Worm (Caenorhabditis elegans) whole organism, L4 larva: ENCODE measurements around the gene sfrp-1.

Experiments
- D1046.2 ChIP-seq: fragments of 200-800 bp; sonication (Bioruptor generic); IDR thresholded peaks from 2 replicates; pipeline ENCODE4 v1.3.6; 2022; ENCODE audit warnings: missing genetic modification characterization, missing compliant biosample characterization
- F26F4.8 ChIP-seq: fragments of 200-800 bp; sonication (Bioruptor generic); conservative IDR thresholded peaks from 2 replicates; pipeline ENCODE4 v1.3.6; 2022; ENCODE audit warnings: missing genetic modification characterization, missing compliant biosample characterization
- F37D6.2 ChIP-seq: sonication (generic microtip); optimal IDR thresholded peaks from 2 replicates; lab custom pipeline; 2016; ENCODE audit warnings: mild to moderate bottlenecking, missing genetic modification characterization, missing compliant biosample characterization
- aha-1 ChIP-seq: fragments of 150-350 bp; peaks from one replicate; lab custom pipeline; 2014; ENCODE audit warnings: missing biosample characterization, missing genetic modification characterization
- ceh-44 ChIP-seq: fragments of 200-800 bp; sonication (Bioruptor generic); IDR thresholded peaks from 2 replicates; pipeline ENCODE4 v1.3.6; 2022; ENCODE audit warnings: missing genetic modification reagents, missing genetic modification characterization, missing compliant biosample characterization
- daf-16 ChIP-seq, 3 experiments: sonication (generic microtip); optimal IDR thresholded peaks; 2 replicates each; lab custom pipeline; 2016 to 2017; ENCODE audit warnings: missing genetic modification characterization in 3 of 3, missing genetic modification reagents in 3 of 3, mild to moderate bottlenecking in 2 of 3, missing compliant biosample characterization in 2 of 3, missing biosample characterization in 1 of 3, moderate library complexity in 1 of 3
- daf-19 ChIP-seq: fragments of 200-800 bp; sonication (Bioruptor generic); conservative IDR thresholded peaks from 2 replicates; pipeline ENCODE4 v1.3.6; 2022; ENCODE audit warnings: missing genetic modification characterization, missing compliant biosample characterization
- dmd-6 ChIP-seq: fragments of 200-800 bp; sonication (Bioruptor generic); IDR thresholded peaks from 2 replicates; pipeline ENCODE4 v1.3.6; 2022; ENCODE audit warnings: missing genetic modification reagents, missing genetic modification characterization, missing compliant biosample characterization
- dpl-1 ChIP-seq: fragments of 150-350 bp; optimal IDR thresholded peaks from 2 replicates; lab custom pipeline; 2014; ENCODE audit warnings: missing biosample characterization, missing genetic modification reagents, missing genetic modification characterization
- duxl-1 ChIP-seq: sonication (generic microtip); optimal IDR thresholded peaks from 2 replicates; lab custom pipeline; 2016; ENCODE audit warnings: mild to moderate bottlenecking, missing genetic modification characterization, moderate library complexity, missing compliant biosample characterization; ENCODE audit not compliant: poor library complexity
- dve-1 ChIP-seq: sonication (generic microtip); optimal IDR thresholded peaks from 2 replicates; lab custom pipeline; 2017; ENCODE audit warnings: antibody characterized with exemption, mild to moderate bottlenecking, missing genetic modification characterization, missing compliant biosample characterization; ENCODE audit not compliant: insufficient read depth
- fkh-10 ChIP-seq: fragments of 150-350 bp; optimal IDR thresholded peaks from 2 replicates; lab custom pipeline; 2014; ENCODE audit warnings: missing biosample characterization, missing genetic modification reagents, missing genetic modification characterization
- gei-8 ChIP-seq: fragments of 200-800 bp; sonication (Bioruptor generic); optimal IDR thresholded peaks from 2 replicates; lab custom pipeline; 2018; ENCODE audit warnings: mild to moderate bottlenecking, missing genetic modification characterization, missing compliant biosample characterization
- hlh-11 ChIP-seq: fragments of 200-800 bp; sonication (Bioruptor generic); optimal IDR thresholded peaks from 2 replicates; lab custom pipeline; 2018; ENCODE audit warnings: mild to moderate bottlenecking, missing genetic modification characterization, missing compliant biosample characterization
- hlh-30 ChIP-seq: sonication (generic microtip); optimal IDR thresholded peaks from 2 replicates; lab custom pipeline; 2017; ENCODE audit warnings: antibody characterized with exemption, mild to moderate bottlenecking, missing genetic modification characterization, missing compliant biosample characterization; ENCODE audit not compliant: insufficient read depth
- hmg-1.1 ChIP-seq: fragments of 200-800 bp; sonication (Bioruptor generic); IDR thresholded peaks from 2 replicates; pipeline ENCODE4 v1.3.6; 2022; ENCODE audit warnings: missing genetic modification reagents, missing genetic modification characterization, missing compliant biosample characterization
- jun-1 ChIP-seq: fragments of 150-350 bp; optimal IDR thresholded peaks from 2 replicates; lab custom pipeline; 2014; ENCODE audit warnings: missing biosample characterization, missing genetic modification reagents, missing genetic modification characterization
- lin-1 ChIP-seq: fragments of 200-800 bp; sonication (Bioruptor generic); IDR thresholded peaks from 2 replicates; pipeline ENCODE4 v1.3.6; 2022; ENCODE audit warnings: missing genetic modification reagents, missing genetic modification characterization, missing compliant biosample characterization
- lin-29 ChIP-seq: fragments of 200-800 bp; sonication (Bioruptor generic); IDR thresholded peaks from 2 replicates; pipeline ENCODE4 v1.3.6; 2022; ENCODE audit warnings: missing genetic modification reagents, missing genetic modification characterization, missing compliant biosample characterization
- lin-38 ChIP-seq: fragments of 200-800 bp; sonication (Bioruptor generic); IDR thresholded peaks from 2 replicates; pipeline ENCODE4 v1.3.6; 2022; ENCODE audit warnings: missing genetic modification reagents, missing genetic modification characterization, missing compliant biosample characterization
- lin-39 ChIP-seq: fragments of 150-350 bp; optimal IDR thresholded peaks from 2 replicates; lab custom pipeline; 2014; ENCODE audit warnings: missing biosample characterization, missing genetic modification reagents, missing genetic modification characterization
- lsy-2 ChIP-seq, 2 experiments: fragments of 150-350 bp in 1 of 2; sonication (generic microtip) in 1 of 2; optimal IDR thresholded peaks; 2 replicates each; lab custom pipeline; 2014 to 2017; ENCODE audit warnings: missing biosample characterization in 2 of 2, missing genetic modification characterization in 2 of 2
- madf-9 ChIP-seq: fragments of 200-800 bp; sonication (Bioruptor generic); conservative IDR thresholded peaks from 2 replicates; pipeline ENCODE4 v1.3.6; 2022; ENCODE audit warnings: missing genetic modification reagents, missing genetic modification characterization, missing compliant biosample characterization
- mdl-1 ChIP-seq, 2 experiments: fragments of 150-350 bp in 1 of 2; sonication (generic microtip) in 1 of 2; optimal IDR thresholded peaks; 2 replicates each; lab custom pipeline; 2014 to 2017; ENCODE audit warnings: missing biosample characterization in 2 of 2, missing genetic modification characterization in 2 of 2
- mdt-29 ChIP-seq: fragments of 200-800 bp; sonication (Bioruptor generic); IDR thresholded peaks from 2 replicates; pipeline ENCODE4 v1.3.6; 2022; ENCODE audit warnings: missing genetic modification reagents, missing genetic modification characterization, missing compliant biosample characterization
- mep-1 ChIP-seq: fragments of 150-350 bp; sonication (generic microtip); optimal IDR thresholded peaks from 3 replicates; lab custom pipeline; 2014; ENCODE audit warnings: missing biosample characterization, missing genetic modification characterization
- nhr-10 ChIP-seq: fragments of 150-350 bp; optimal IDR thresholded peaks from 2 replicates; lab custom pipeline; 2014; ENCODE audit warnings: missing biosample characterization, missing genetic modification characterization
- nhr-102 ChIP-seq: sonication (generic microtip); optimal IDR thresholded peaks from 2 replicates; lab custom pipeline; 2016; ENCODE audit warnings: mild to moderate bottlenecking, missing genetic modification characterization, moderate library complexity, missing compliant biosample characterization
- nhr-11 ChIP-seq: fragments of 150-350 bp; optimal IDR thresholded peaks from 2 replicates; lab custom pipeline; 2014; ENCODE audit warnings: missing biosample characterization, missing genetic modification characterization
- nhr-111 ChIP-seq: fragments of 200-800 bp; sonication (Bioruptor generic); optimal IDR thresholded peaks from 2 replicates; lab custom pipeline; 2018; ENCODE audit warnings: mild to moderate bottlenecking, missing genetic modification characterization, missing compliant biosample characterization
- nhr-28 ChIP-seq: fragments of 150-350 bp; optimal IDR thresholded peaks from 2 replicates; lab custom pipeline; 2014; ENCODE audit warnings: missing biosample characterization, missing genetic modification characterization
- nhr-48 ChIP-seq: sonication (generic microtip); optimal IDR thresholded peaks from 2 replicates; lab custom pipeline; 2016; ENCODE audit warnings: mild to moderate bottlenecking, missing genetic modification characterization, missing compliant biosample characterization
- nhr-76 ChIP-seq: fragments of 150-350 bp; optimal IDR thresholded peaks from 2 replicates; lab custom pipeline; 2014; ENCODE audit warnings: missing biosample characterization, missing genetic modification characterization
- nhr-77 ChIP-seq: fragments of 150-350 bp; optimal IDR thresholded peaks from 2 replicates; lab custom pipeline; 2014; ENCODE audit warnings: missing biosample characterization, missing genetic modification characterization
- php-3 ChIP-seq: fragments of 200-800 bp; sonication (Bioruptor generic); IDR thresholded peaks from 2 replicates; pipeline ENCODE4 v1.3.6; 2022; ENCODE audit warnings: missing genetic modification reagents, missing genetic modification characterization, missing compliant biosample characterization
- sdz-12 ChIP-seq: fragments of 200-800 bp; sonication (Bioruptor generic); optimal IDR thresholded peaks from 2 replicates; lab custom pipeline; 2018; ENCODE audit warnings: mild to moderate bottlenecking, missing genetic modification characterization, missing compliant biosample characterization
- set-16 ChIP-seq: fragments of 200-800 bp; sonication (Bioruptor generic); IDR thresholded peaks from 2 replicates; pipeline ENCODE4 v1.3.6; 2022; ENCODE audit warnings: missing genetic modification reagents, missing genetic modification characterization, missing compliant biosample characterization
- unc-62 ChIP-seq, 3 experiments: fragments of 150-350 bp in 1 of 3; sonication (generic microtip); optimal IDR thresholded peaks in 2 of 3; peaks in 1 of 3; 1 replicate in 1 of 3; 2 replicates in 2 of 3; lab custom pipeline; 2014 to 2017; ENCODE audit warnings: missing biosample characterization in 3 of 3, missing genetic modification characterization in 3 of 3, missing genetic modification reagents in 3 of 3, missing genotype in 1 of 3
- zag-1 ChIP-seq: fragments of 150-350 bp; optimal IDR thresholded peaks from 2 replicates; lab custom pipeline; 2014; ENCODE audit warnings: missing biosample characterization, missing genetic modification characterization
- zfp-2 ChIP-seq: sonication (generic microtip); optimal IDR thresholded peaks from 2 replicates; lab custom pipeline; 2016; ENCODE audit warnings: mild to moderate bottlenecking, missing genetic modification characterization, missing compliant biosample characterization
- zfp-3 ChIP-seq: fragments of 200-800 bp; sonication (Bioruptor generic); conservative IDR thresholded peaks from 2 replicates; pipeline ENCODE4 v1.3.6; 2022; ENCODE audit warnings: missing genetic modification reagents, missing genetic modification characterization, missing compliant biosample characterization
- zip-11 ChIP-seq: fragments of 200-800 bp; sonication (Bioruptor generic); IDR thresholded peaks from 2 replicates; pipeline ENCODE4 v1.3.6; 2022; ENCODE audit warnings: missing genetic modification characterization, missing compliant biosample characterization
- zip-2 ChIP-seq: fragments of 150-350 bp; optimal IDR thresholded peaks from 2 replicates; lab custom pipeline; 2014; ENCODE audit warnings: missing biosample characterization, missing genetic modification characterization
- ztf-11 ChIP-seq: fragments of 150-350 bp; optimal IDR thresholded peaks from 2 replicates; lab custom pipeline; 2014; ENCODE audit warnings: missing biosample characterization, missing genetic modification characterization
- ztf-7 ChIP-seq: fragments of 150-350 bp; optimal IDR thresholded peaks from 2 replicates; lab custom pipeline; 2014; ENCODE audit warnings: missing biosample characterization, missing genetic modification characterization

The sfrp-1 gene

ce11 chrIV:6402386-6402905 lies at the start of gene sfrp-1:
TSS of gene sfrp-1 (minus strand) at chrIV:6402436.
- TF ChIP-seq zfp-3 (GFP tag; lab: Robert Waterston, UW) (no peak), nhr-102 (no peak), mdl-1 (tag; optimal IDR thresholded peaks at IDR 0.05; lab: Kevin White, UChicago) (no peak), mdt-29 (GFP tag; lab: Robert Waterston, UW) (no peak), nhr-76 (tag; lab: Kevin White, UChicago) (no peak), ztf-11 (tag; lab: Kevin White, UChicago) (no peak), duxl-1 (tag; lab: Kevin White, UChicago) (no peak), mep-1 (no peak), nhr-111 (GFP tag; lab: Kevin White, UChicago) (no peak), daf-19 (GFP tag; lab: Robert Waterston, UW) (no peak)

- TF ChIP-seq madf-9 (GFP tag; lab: Robert Waterston, UW) = no peak
- TF ChIP-seq dve-1 = peak; percentile 23
- TF ChIP-seq lin-29 (GFP tag; lab: Robert Waterston, UW) = no peak
- TF ChIP-seq aha-1 (tag; lab: Kevin White, UChicago) = peak; percentile 6
- TF ChIP-seq nhr-11 (tag; lab: Kevin White, UChicago) = no peak
- no peak for TF ChIP-seq lin-39 (tag; lab: Kevin White, UChicago)
- no peak for TF ChIP-seq hlh-11
- TF ChIP-seq gei-8 (GFP tag; lab: Kevin White, UChicago) = no peak
- no peak for TF ChIP-seq nhr-10
- TF ChIP-seq ztf-7 (tag; lab: Kevin White, UChicago) = no peak
- no peak for TF ChIP-seq F37D6.2
- no peak for TF ChIP-seq D1046.2 (GFP tag; lab: Robert Waterston, UW)
- no peak for TF ChIP-seq daf-16 (GFP tag; optimal IDR thresholded peaks at IDR 0.05; lab: Kevin White, UChicago)
- TF ChIP-seq daf-16 (tag; optimal IDR thresholded peaks at IDR 0.05; lab: Kevin White, UChicago) = peak; percentile 79
- no peak for TF ChIP-seq lin-1
- TF ChIP-seq nhr-111 (GFP tag; lab: Kevin White, UChicago) = no peak
Measured at ce11 chrIV:6443018-6443417, 40.8 kb upstream of the sfrp-1 start.

ce11 chrIV:6442016-6442618 lies 39.9 kb upstream of the sfrp-1 start:
- TF ChIP-seq dmd-6 (GFP tag; lab: Robert Waterston, UW) = peak; percentile 58
- peak; percentile 19 for TF ChIP-seq aha-1 (tag; lab: Kevin White, UChicago)
- TF ChIP-seq nhr-77 (tag; lab: Kevin White, UChicago) = peak; percentile 32
- peak; percentile 27 for TF ChIP-seq nhr-102
- no peak for TF ChIP-seq zip-11 (GFP tag; lab: Robert Waterston, UW)
- peak; percentile 3 for TF ChIP-seq hlh-30 (tag; lab: Kevin White, UChicago)
- no peak for TF ChIP-seq fkh-10 (GFP tag; lab: Kevin White, UChicago)
- TF ChIP-seq zag-1 (tag; lab: Kevin White, UChicago) = no peak
- no peak for TF ChIP-seq sdz-12
- TF ChIP-seq nhr-11 (tag; lab: Kevin White, UChicago) = no peak
- no peak for TF ChIP-seq ceh-44 (GFP tag; lab: Robert Waterston, UW)
- TF ChIP-seq hlh-11 = peak; percentile 83
- TF ChIP-seq zip-2 (tag; lab: Kevin White, UChicago) = no peak
- 0 out of 2 replicates have a peak, but pooled peaks have one; percentile 22 for TF ChIP-seq daf-19 (GFP tag; lab: Robert Waterston, UW)
- TF ChIP-seq php-3 (GFP tag; lab: Robert Waterston, UW) = peak; percentile 65; the same call in 1 of the 2 replicates
- no peak for TF ChIP-seq F26F4.8 (GFP tag; lab: Robert Waterston, UW)
- no peak for TF ChIP-seq jun-1 (tag; lab: Kevin White, UChicago)
- TF ChIP-seq daf-16 (GFP tag; optimal IDR thresholded peaks at IDR 0.05; lab: Kevin White, UChicago) = no peak
- peak; percentile 53 for TF ChIP-seq daf-16 (tag; optimal IDR thresholded peaks at IDR 0.05; lab: Kevin White, UChicago)
- TF ChIP-seq hmg-1.1 (GFP tag; lab: Robert Waterston, UW) = 0 out of 2 replicates have a peak, but pooled peaks have one; percentile 12
- TF ChIP-seq unc-62 (GFP tag; optimal IDR thresholded peaks at IDR 0.05 in 1 of 2; lab: Kevin White, UChicago) = peak in 1 of 2 experiments; percentile 40
- no peak for TF ChIP-seq unc-62 (tag; optimal IDR thresholded peaks at IDR 0.05; lab: Kevin White, UChicago)
- TF ChIP-seq dve-1 = peak; percentile 69
- peak; percentile 8 to 22 for TF ChIP-seq mdl-1 (tag; optimal IDR thresholded peaks at IDR 0.05; lab: Kevin White, UChicago)
- TF ChIP-seq zfp-2 (tag; lab: Kevin White, UChicago) = no peak
- TF ChIP-seq dpl-1 = peak; percentile 14
- no peak for TF ChIP-seq lsy-2 (tag; optimal IDR thresholded peaks at IDR 0.05; lab: Kevin White, UChicago)
- peak; percentile 27; the same call in 1 of the 2 replicates for TF ChIP-seq lin-38 (GFP tag; lab: Robert Waterston, UW)
- TF ChIP-seq set-16 (GFP tag; lab: Robert Waterston, UW) = no peak
- TF ChIP-seq nhr-48 (tag; lab: Kevin White, UChicago) = peak; percentile 58
- peak; percentile 48 for TF ChIP-seq nhr-28 (tag; lab: Kevin White, UChicago)
